Worm (Caenorhabditis elegans) whole organism, L4 larva: ENCODE results near the gene sdc-1.

Experiments
- F10B5.3 ChIP-seq: sonication (generic microtip); optimal IDR thresholded peaks from 2 replicates; lab custom pipeline; 2016; ENCODE audit warnings: mild to moderate bottlenecking, missing genetic modification characterization, missing compliant biosample characterization
- F44E2.7 ChIP-seq: fragments of 200-800 bp; sonication (Bioruptor generic); IDR thresholded peaks from 2 replicates; pipeline ENCODE4 v2.1.2; 2022; ENCODE audit warnings: missing genetic modification characterization, missing compliant biosample characterization
- F49E8.2 ChIP-seq: sonication (generic microtip); optimal IDR thresholded peaks from 2 replicates; lab custom pipeline; 2016; ENCODE audit warnings: missing compliant biosample characterization, mild to moderate bottlenecking, missing genetic modification characterization, borderline replicate concordance
- T20F7.1 ChIP-seq: fragments of 200-800 bp; sonication (Bioruptor generic); optimal IDR thresholded peaks from 2 replicates; lab custom pipeline; 2018; ENCODE audit warnings: mild to moderate bottlenecking, missing genetic modification characterization, missing compliant biosample characterization
- T26A8.4 ChIP-seq: fragments of 200-800 bp; sonication (Bioruptor generic); IDR thresholded peaks from 2 replicates; pipeline ENCODE4 v1.3.6; 2022; ENCODE audit warnings: missing genetic modification characterization, missing compliant biosample characterization
- Y105C5A.15 ChIP-seq: fragments of 200-800 bp; sonication (Bioruptor generic); IDR thresholded peaks from 2 replicates; pipeline ENCODE4 v1.3.6; 2022; ENCODE audit warnings: missing genetic modification characterization, missing compliant biosample characterization
- Y5F2A.4 ChIP-seq: fragments of 200-800 bp; sonication (Bioruptor generic); optimal IDR thresholded peaks from 2 replicates; lab custom pipeline; 2018; ENCODE audit warnings: mild to moderate bottlenecking, missing genetic modification characterization, missing compliant biosample characterization
- ZK337.2 ChIP-seq: fragments of 200-800 bp; sonication (Bioruptor generic); IDR thresholded peaks from 2 replicates; pipeline ENCODE4 v1.3.6; 2022; ENCODE audit warnings: missing genetic modification reagents, missing genetic modification characterization, missing compliant biosample characterization
- ama-1 ChIP-seq: fragments of 150-350 bp; optimal IDR thresholded peaks from 2 replicates; lab custom pipeline; 2014; ENCODE audit warnings: inconsistent platforms, mixed read lengths
- ceh-20 ChIP-seq: fragments of 200-800 bp; sonication (Bioruptor generic); IDR thresholded peaks from 2 replicates; pipeline ENCODE4 v1.3.6; 2022; ENCODE audit warnings: missing genetic modification reagents, missing genetic modification characterization, missing compliant biosample characterization
- ceh-44 ChIP-seq: fragments of 200-800 bp; sonication (Bioruptor generic); IDR thresholded peaks from 2 replicates; pipeline ENCODE4 v1.3.6; 2022; ENCODE audit warnings: missing genetic modification reagents, missing genetic modification characterization, missing compliant biosample characterization
- ceh-62 ChIP-seq: sonication (generic microtip); optimal IDR thresholded peaks from 2 replicates; lab custom pipeline; 2017; ENCODE audit warnings: missing biosample characterization, missing genetic modification characterization
- ceh-82 ChIP-seq: sonication (generic microtip); optimal IDR thresholded peaks from 2 replicates; lab custom pipeline; 2017; ENCODE audit warnings: missing biosample characterization, missing genetic modification characterization
- ces-1 ChIP-seq: fragments of 150-350 bp; sonication (generic microtip); optimal IDR thresholded peaks from 4 replicates; lab custom pipeline; 2014; ENCODE audit warnings: missing biosample characterization, missing genetic modification reagents, missing genetic modification characterization
- ctbp-1 ChIP-seq: fragments of 200-800 bp; sonication (Bioruptor generic); IDR thresholded peaks from 2 replicates; pipeline ENCODE4 v1.3.6; 2022; ENCODE audit warnings: missing genetic modification reagents, missing genetic modification characterization, missing compliant biosample characterization
- daf-16 ChIP-seq, 3 experiments: sonication (generic microtip); optimal IDR thresholded peaks; 2 replicates each; lab custom pipeline; 2016 to 2017; ENCODE audit warnings: missing genetic modification characterization in 3 of 3, missing genetic modification reagents in 3 of 3, mild to moderate bottlenecking in 2 of 3, missing compliant biosample characterization in 2 of 3, missing biosample characterization in 1 of 3, moderate library complexity in 1 of 3
- dmd-6 ChIP-seq: fragments of 200-800 bp; sonication (Bioruptor generic); IDR thresholded peaks from 2 replicates; pipeline ENCODE4 v1.3.6; 2022; ENCODE audit warnings: missing genetic modification reagents, missing genetic modification characterization, missing compliant biosample characterization
- dmd-8 ChIP-seq: fragments of 200-800 bp; sonication (Bioruptor generic); IDR thresholded peaks from 2 replicates; pipeline ENCODE4 v1.3.6; 2022; ENCODE audit warnings: missing genetic modification characterization, missing compliant biosample characterization
- dmd-9 ChIP-seq: fragments of 200-800 bp; sonication (Bioruptor generic); IDR thresholded peaks from 2 replicates; pipeline ENCODE4 v1.3.6; 2022; ENCODE audit warnings: missing genetic modification reagents, missing genetic modification characterization, missing compliant biosample characterization
- dve-1 ChIP-seq: sonication (generic microtip); optimal IDR thresholded peaks from 2 replicates; lab custom pipeline; 2017; ENCODE audit warnings: antibody characterized with exemption, mild to moderate bottlenecking, missing genetic modification characterization, missing compliant biosample characterization; ENCODE audit not compliant: insufficient read depth
- egl-43 ChIP-seq: fragments of 200-800 bp; sonication (Bioruptor generic); IDR thresholded peaks from 2 replicates; pipeline ENCODE4 v1.3.6; 2022; ENCODE audit warnings: missing genetic modification reagents, missing genetic modification characterization, missing compliant biosample characterization
- fkh-10 ChIP-seq: fragments of 150-350 bp; optimal IDR thresholded peaks from 2 replicates; lab custom pipeline; 2014; ENCODE audit warnings: missing biosample characterization, missing genetic modification reagents, missing genetic modification characterization
- gei-8 ChIP-seq: fragments of 200-800 bp; sonication (Bioruptor generic); optimal IDR thresholded peaks from 2 replicates; lab custom pipeline; 2018; ENCODE audit warnings: mild to moderate bottlenecking, missing genetic modification characterization, missing compliant biosample characterization
- hlh-11 ChIP-seq: fragments of 200-800 bp; sonication (Bioruptor generic); optimal IDR thresholded peaks from 2 replicates; lab custom pipeline; 2018; ENCODE audit warnings: mild to moderate bottlenecking, missing genetic modification characterization, missing compliant biosample characterization
- lim-7 ChIP-seq: fragments of 200-800 bp; sonication (Bioruptor generic); IDR thresholded peaks from 2 replicates; pipeline ENCODE4 v1.3.6; 2022; ENCODE audit warnings: missing genetic modification characterization, missing compliant biosample characterization
- lin-1 ChIP-seq: fragments of 200-800 bp; sonication (Bioruptor generic); IDR thresholded peaks from 2 replicates; pipeline ENCODE4 v1.3.6; 2022; ENCODE audit warnings: missing genetic modification reagents, missing genetic modification characterization, missing compliant biosample characterization
- lin-29 ChIP-seq: fragments of 200-800 bp; sonication (Bioruptor generic); IDR thresholded peaks from 2 replicates; pipeline ENCODE4 v1.3.6; 2022; ENCODE audit warnings: missing genetic modification reagents, missing genetic modification characterization, missing compliant biosample characterization
- lin-38 ChIP-seq: fragments of 200-800 bp; sonication (Bioruptor generic); IDR thresholded peaks from 2 replicates; pipeline ENCODE4 v1.3.6; 2022; ENCODE audit warnings: missing genetic modification reagents, missing genetic modification characterization, missing compliant biosample characterization
- madf-5 ChIP-seq, 2 experiments: fragments of 200-800 bp; sonication (Bioruptor generic); IDR thresholded peaks; 2 replicates each; pipeline ENCODE4 v1.3.6; 2022; ENCODE audit warnings: missing compliant biosample characterization in 2 of 2, missing genetic modification characterization in 2 of 2
- madf-9 ChIP-seq: fragments of 200-800 bp; sonication (Bioruptor generic); conservative IDR thresholded peaks from 2 replicates; pipeline ENCODE4 v1.3.6; 2022; ENCODE audit warnings: missing genetic modification reagents, missing genetic modification characterization, missing compliant biosample characterization
- mdl-1 ChIP-seq, 2 experiments: fragments of 150-350 bp in 1 of 2; sonication (generic microtip) in 1 of 2; optimal IDR thresholded peaks; 2 replicates each; lab custom pipeline; 2014 to 2017; ENCODE audit warnings: missing biosample characterization in 2 of 2, missing genetic modification characterization in 2 of 2
- mes-2 ChIP-seq: sonication (generic microtip); optimal IDR thresholded peaks from 2 replicates; lab custom pipeline; 2016; ENCODE audit warnings: missing genotype, mild to moderate bottlenecking, missing genetic modification characterization, missing compliant biosample characterization; ENCODE audit not compliant: poor library complexity, severe bottlenecking
- nhr-11 ChIP-seq: fragments of 150-350 bp; optimal IDR thresholded peaks from 2 replicates; lab custom pipeline; 2014; ENCODE audit warnings: missing biosample characterization, missing genetic modification characterization
- nhr-111 ChIP-seq: fragments of 200-800 bp; sonication (Bioruptor generic); optimal IDR thresholded peaks from 2 replicates; lab custom pipeline; 2018; ENCODE audit warnings: mild to moderate bottlenecking, missing genetic modification characterization, missing compliant biosample characterization
- nhr-237 ChIP-seq: sonication (generic microtip); optimal IDR thresholded peaks from 2 replicates; lab custom pipeline; 2017; ENCODE audit warnings: missing biosample characterization, missing genetic modification characterization
- nhr-42 ChIP-seq: fragments of 200-800 bp; sonication (Bioruptor generic); IDR thresholded peaks from 2 replicates; pipeline ENCODE4 v1.3.6; 2022; ENCODE audit warnings: missing genetic modification characterization, missing compliant biosample characterization
- nhr-48 ChIP-seq: sonication (generic microtip); optimal IDR thresholded peaks from 2 replicates; lab custom pipeline; 2016; ENCODE audit warnings: mild to moderate bottlenecking, missing genetic modification characterization, missing compliant biosample characterization
- pha-4 ChIP-seq, 2 experiments: fragments of 150-350 bp in 1 of 2; fragments of 200-800 bp in 1 of 2; sonication (Bioruptor generic) in 1 of 2; IDR thresholded peaks in 1 of 2; optimal IDR thresholded peaks in 1 of 2; 2 replicates each; pipeline versions ENCODE4 v1.3.6 to Lab custom; 2014 to 2022; ENCODE audit warnings: missing genetic modification characterization in 2 of 2, missing genetic modification reagents in 2 of 2, missing biosample characterization in 1 of 2, missing compliant biosample characterization in 1 of 2
- saeg-2 ChIP-seq: fragments of 200-800 bp; sonication (Bioruptor generic); IDR thresholded peaks from 2 replicates; pipeline ENCODE4 v1.3.6; 2022; ENCODE audit warnings: missing genetic modification reagents, missing genetic modification characterization, missing compliant biosample characterization
- sdz-12 ChIP-seq: fragments of 200-800 bp; sonication (Bioruptor generic); optimal IDR thresholded peaks from 2 replicates; lab custom pipeline; 2018; ENCODE audit warnings: mild to moderate bottlenecking, missing genetic modification characterization, missing compliant biosample characterization
- set-16 ChIP-seq: fragments of 200-800 bp; sonication (Bioruptor generic); IDR thresholded peaks from 2 replicates; pipeline ENCODE4 v1.3.6; 2022; ENCODE audit warnings: missing genetic modification reagents, missing genetic modification characterization, missing compliant biosample characterization
- snpc-1.2 ChIP-seq: fragments of 200-800 bp; sonication (Bioruptor generic); IDR thresholded peaks from 2 replicates; pipeline ENCODE4 v1.3.6; 2022; ENCODE audit warnings: missing genetic modification reagents, missing genetic modification characterization, missing compliant biosample characterization
- spr-1 ChIP-seq: sonication (generic microtip); optimal IDR thresholded peaks from 2 replicates; lab custom pipeline; 2016; ENCODE audit warnings: mild to moderate bottlenecking, missing genetic modification characterization, missing compliant biosample characterization
- spr-3 ChIP-seq: fragments of 200-800 bp; sonication (Bioruptor generic); optimal IDR thresholded peaks from 2 replicates; lab custom pipeline; 2018; ENCODE audit warnings: mild to moderate bottlenecking, missing genetic modification characterization, missing compliant biosample characterization
- tra-1 ChIP-seq: fragments of 200-800 bp; sonication (Bioruptor generic); IDR thresholded peaks from 2 replicates; pipeline ENCODE4 v1.3.6; 2022; ENCODE audit warnings: missing genetic modification reagents, missing genetic modification characterization, missing compliant biosample characterization
- unc-62 ChIP-seq, 3 experiments: fragments of 150-350 bp in 1 of 3; sonication (generic microtip); optimal IDR thresholded peaks in 2 of 3; peaks in 1 of 3; 1 replicate in 1 of 3; 2 replicates in 2 of 3; lab custom pipeline; 2014 to 2017; ENCODE audit warnings: missing biosample characterization in 3 of 3, missing genetic modification characterization in 3 of 3, missing genetic modification reagents in 3 of 3, missing genotype in 1 of 3
- zip-11 ChIP-seq: fragments of 200-800 bp; sonication (Bioruptor generic); IDR thresholded peaks from 2 replicates; pipeline ENCODE4 v1.3.6; 2022; ENCODE audit warnings: missing genetic modification characterization, missing compliant biosample characterization
- zip-2 ChIP-seq: fragments of 150-350 bp; optimal IDR thresholded peaks from 2 replicates; lab custom pipeline; 2014; ENCODE audit warnings: missing biosample characterization, missing genetic modification characterization

The sdc-1 gene

DNA sequence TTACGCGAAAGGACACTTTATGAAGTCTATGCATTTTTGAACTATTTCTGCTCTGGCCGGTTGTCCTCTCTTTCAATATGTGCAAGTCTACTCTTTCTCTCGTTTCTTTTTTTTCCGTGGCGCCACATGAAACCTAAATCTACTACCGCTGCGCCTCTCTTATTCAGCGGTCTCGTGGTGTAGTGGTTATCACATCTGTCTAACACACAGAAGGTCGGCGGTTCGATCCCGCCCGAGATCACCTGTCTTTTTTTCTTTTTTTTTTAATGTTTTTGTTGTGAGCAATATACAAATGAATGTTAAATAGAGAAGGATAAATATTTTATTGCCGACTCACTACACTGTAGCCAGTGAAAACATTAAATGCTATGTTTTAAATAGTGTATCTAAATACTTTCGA lies 22.6 kb downstream of the sdc-1 start:
- no peak for TF ChIP-seq T20F7.1 (GFP tag; lab: Kevin White, UChicago)
- TF ChIP-seq ceh-20 (GFP tag; lab: Robert Waterston, UW): 0 out of 2 replicates have a peak, but pooled peaks have one; percentile 53
- TF ChIP-seq zip-11: 0 out of 2 replicates have a peak, but pooled peaks have one; percentile 49
- TF ChIP-seq pha-4 (GFP tag; IDR thresholded peaks at IDR 0.05; lab: Robert Waterston, UW): peak; percentile 86
- no peak for TF ChIP-seq pha-4 (tag; optimal IDR thresholded peaks at IDR 0.05; lab: Kevin White, UChicago)
- TF ChIP-seq ceh-44 (GFP tag; lab: Robert Waterston, UW): no peak
- TF ChIP-seq sdz-12 (GFP tag; lab: Kevin White, UChicago): peak; percentile 35
- 0 out of 2 replicates have a peak, but pooled peaks have one; percentile 32 for TF ChIP-seq dmd-9 (GFP tag; lab: Robert Waterston, UW)
- TF ChIP-seq lin-29: peak; percentile 53; the same call in 1 of the 2 replicates
- TF ChIP-seq nhr-48 (tag; lab: Kevin White, UChicago): peak; percentile 48
- peak; percentile 5 for TF ChIP-seq zip-2 (tag; lab: Kevin White, UChicago)
- TF ChIP-seq dmd-6: peak; percentile 61
- peak; percentile 22 for TF ChIP-seq F10B5.3 (tag; lab: Kevin White, UChicago)
- peak; percentile 39 for TF ChIP-seq F49E8.2 (tag; lab: Kevin White, UChicago)
- no peak for TF ChIP-seq set-16 (GFP tag; lab: Robert Waterston, UW)
- TF ChIP-seq egl-43 (GFP tag; lab: Robert Waterston, UW): peak; percentile 93
- peak; percentile 44 to 78 for TF ChIP-seq daf-16 (GFP tag; optimal IDR thresholded peaks at IDR 0.05; lab: Kevin White, UChicago)
- TF ChIP-seq daf-16 (tag; optimal IDR thresholded peaks at IDR 0.05; lab: Kevin White, UChicago): peak; percentile 30
- TF ChIP-seq lin-1 (GFP tag; lab: Robert Waterston, UW): peak; percentile 72; the same call in 1 of the 2 replicates
- no peak for TF ChIP-seq unc-62 (GFP tag; optimal IDR thresholded peaks at IDR 0.05 in 1 of 2; lab: Kevin White, UChicago)
- no peak for TF ChIP-seq unc-62 (tag; optimal IDR thresholded peaks at IDR 0.05; lab: Kevin White, UChicago)
- TF ChIP-seq ZK337.2 (GFP tag; lab: Robert Waterston, UW): peak; percentile 55; the same call in 1 of the 2 replicates
- TF ChIP-seq madf-5 (GFP tag; IDR thresholded peaks at IDR 0.05; lab: Robert Waterston, UW): peak; percentile 51 to 76; a peak in 2 of 4 replicates
- TF ChIP-seq ceh-82 (tag; lab: Kevin White, UChicago): no peak
- TF ChIP-seq spr-3 (GFP tag; lab: Kevin White, UChicago): no peak
- TF ChIP-seq F44E2.7 (GFP tag; lab: Robert Waterston, UW): peak; percentile 77
- TF ChIP-seq dmd-8: peak; percentile 83; the same call in 1 of the 2 replicates
- TF ChIP-seq nhr-111 (GFP tag; lab: Kevin White, UChicago): peak; percentile 37
- no peak for TF ChIP-seq nhr-11 (tag; lab: Kevin White, UChicago)
- TF ChIP-seq lim-7 (GFP tag; lab: Robert Waterston, UW): peak; percentile 90
- TF ChIP-seq T26A8.4 (GFP tag; lab: Robert Waterston, UW): peak; percentile 39; the same call in 1 of the 2 replicates
- TF ChIP-seq ama-1 (lab: Kevin White, UChicago): no peak
- peak; percentile 70 for TF ChIP-seq madf-9
- no peak for TF ChIP-seq Y105C5A.15 (GFP tag; lab: Robert Waterston, UW)
- peak; percentile 8 for TF ChIP-seq fkh-10
- TF ChIP-seq snpc-1.2 (GFP tag; lab: Robert Waterston, UW): peak; percentile 80
- no peak for TF ChIP-seq gei-8 (GFP tag; lab: Kevin White, UChicago)
- peak; percentile 36 for TF ChIP-seq dve-1 (tag; lab: Kevin White, UChicago)
- TF ChIP-seq mdl-1 (tag; optimal IDR thresholded peaks at IDR 0.05; lab: Kevin White, UChicago): peak in 1 of 2 experiments; percentile 42
- peak; percentile 57 for TF ChIP-seq hlh-11 (tag; lab: Kevin White, UChicago)
- peak; percentile 80 for TF ChIP-seq mes-2 (tag; lab: Kevin White, UChicago)
- peak; percentile 58 for TF ChIP-seq tra-1
- no peak for TF ChIP-seq ceh-62 (tag; lab: Kevin White, UChicago)
- peak; percentile 39 for TF ChIP-seq Y5F2A.4
- TF ChIP-seq lin-38 (GFP tag; lab: Robert Waterston, UW): peak; percentile 81
- TF ChIP-seq saeg-2 (GFP tag; lab: Robert Waterston, UW): no peak
- TF ChIP-seq spr-1 (tag; lab: Kevin White, UChicago): peak; percentile 60
- peak; percentile 68; the same call in 1 of the 2 replicates for TF ChIP-seq nhr-42 (GFP tag; lab: Robert Waterston, UW)
- no peak for TF ChIP-seq nhr-237 (tag; lab: Kevin White, UChicago)
- no peak for TF ChIP-seq ces-1 (GFP tag; lab: Kevin White, UChicago)
- TF ChIP-seq ctbp-1: peak; percentile 83
